Fruit fly (Drosophila melanogaster) whole organism, embryonic: ENCODE results near the gene CG18577.

Experiments
- ATbp ChIP-seq: fragments of 200-800 bp; sonication (Bioruptor generic); optimal IDR thresholded peaks from 2 replicates; lab custom pipeline; 2017; ENCODE audit warnings: missing biosample characterization, mild to moderate bottlenecking, missing genetic modification characterization, missing genetic modification reagents
- Adf1 ChIP-seq: fragments of 200-800 bp; sonication (Bioruptor generic); IDR thresholded peaks from 2 replicates; pipeline ENCODE4 v1.3.6; 2022; ENCODE audit warnings: missing biosample characterization, missing genetic modification characterization
- CG10209 ChIP-seq: fragments of 200-800 bp; sonication (Bioruptor generic); optimal IDR thresholded peaks from 3 replicates; lab custom pipeline; 2017; ENCODE audit warnings: missing biosample characterization, mild to moderate bottlenecking, missing genetic modification characterization, missing genetic modification reagents
- CG11504 ChIP-seq: fragments of 200-800 bp; sonication (Bioruptor generic); optimal IDR thresholded peaks from 3 replicates; lab custom pipeline; 2019; ENCODE audit warnings: missing biosample characterization, mild to moderate bottlenecking, missing genetic modification characterization, moderate library complexity
- CG14014 ChIP-seq: fragments of 200-800 bp; sonication (Bioruptor generic); IDR thresholded peaks from 2 replicates; pipeline ENCODE4 v1.3.6; 2022; ENCODE audit warnings: missing biosample characterization, missing genetic modification characterization
- CG14050 ChIP-seq: fragments of 200-800 bp; sonication (Bioruptor generic); IDR thresholded peaks from 3 replicates; pipeline ENCODE4 v1.3.6; 2022; ENCODE audit warnings: missing biosample characterization, missing genetic modification characterization
- CG16779 ChIP-seq: fragments of 200-800 bp; sonication (Bioruptor generic); IDR thresholded peaks from 2 replicates; pipeline ENCODE4 v1.3.6; 2022; ENCODE audit warnings: missing biosample characterization, missing genetic modification characterization
- CG34376 ChIP-seq: fragments of 200-800 bp; sonication (Bioruptor generic); optimal IDR thresholded peaks from 2 replicates; lab custom pipeline; 2018; ENCODE audit warnings: missing biosample characterization, mild to moderate bottlenecking, missing genetic modification characterization
- CG3995 ChIP-seq: fragments of 200-800 bp; sonication (Bioruptor generic); optimal IDR thresholded peaks from 3 replicates; lab custom pipeline; 2016; ENCODE audit warnings: missing biosample characterization, missing genetic modification characterization
- CG4617 ChIP-seq: fragments of 200-800 bp; sonication (Bioruptor generic); optimal IDR thresholded peaks from 3 replicates; lab custom pipeline; 2016; ENCODE audit warnings: missing biosample characterization, missing genetic modification characterization, borderline replicate concordance
- CG6813 ChIP-seq: fragments of 200-800 bp; sonication (Bioruptor generic); optimal IDR thresholded peaks from 2 replicates; lab custom pipeline; 2017; ENCODE audit warnings: missing biosample characterization, missing genetic modification characterization, mild to moderate bottlenecking, moderate library complexity, missing genetic modification reagents
- CG8290 ChIP-seq, 3 experiments: fragments of 200-800 bp; sonication (Bioruptor generic); optimal IDR thresholded peaks; 2 replicates each; lab custom pipeline; 2016 to 2019; ENCODE audit warnings: missing biosample characterization in 3 of 3, missing genetic modification characterization in 3 of 3, mild to moderate bottlenecking in 2 of 3, moderate library complexity in 1 of 3
- CG8359 ChIP-seq: fragments of 200-800 bp; sonication (Bioruptor generic); optimal IDR thresholded peaks from 2 replicates; lab custom pipeline; 2017; ENCODE audit warnings: missing biosample characterization, mild to moderate bottlenecking, missing genetic modification characterization, borderline replicate concordance
- CG9609 ChIP-seq: fragments of 200-800 bp; sonication (Bioruptor generic); optimal IDR thresholded peaks from 3 replicates; lab custom pipeline; 2016; ENCODE audit warnings: missing biosample characterization, missing genetic modification characterization
- CG9727 ChIP-seq: fragments of 200-800 bp; sonication (Bioruptor generic); optimal IDR thresholded peaks from 3 replicates; lab custom pipeline; 2017; ENCODE audit warnings: missing biosample characterization, mild to moderate bottlenecking, missing genetic modification characterization
- CHES-1-like ChIP-seq: fragments of 200-800 bp; sonication (Bioruptor generic); optimal IDR thresholded peaks from 2 replicates; lab custom pipeline; 2016; ENCODE audit warnings: missing biosample characterization, missing genetic modification characterization
- Camta ChIP-seq: fragments of 200-800 bp; sonication (Bioruptor generic); optimal IDR thresholded peaks from 2 replicates; lab custom pipeline; 2016; ENCODE audit warnings: missing biosample characterization, missing genetic modification characterization
- Deaf1 ChIP-seq: fragments of 200-800 bp; optimal IDR thresholded peaks from 3 replicates; lab custom pipeline; 2019; ENCODE audit warnings: missing biosample characterization, mild to moderate bottlenecking, missing genetic modification characterization, moderate library complexity
- Hand ChIP-seq: fragments of 200-800 bp; sonication (Bioruptor generic); optimal IDR thresholded peaks from 2 replicates; lab custom pipeline; 2017; ENCODE audit warnings: mild to moderate bottlenecking, missing biosample characterization, missing genetic modification reagents, missing genetic modification characterization
- Lpt ChIP-seq: fragments of >200 bp; optimal IDR thresholded peaks from 2 replicates; lab custom pipeline; 2018; ENCODE audit warnings: missing biosample characterization, missing genetic modification characterization
- MTF-1 ChIP-seq: fragments of 200-800 bp; sonication (Bioruptor generic); optimal IDR thresholded peaks from 2 replicates; lab custom pipeline; 2018; ENCODE audit warnings: missing biosample characterization, mild to moderate bottlenecking, missing genetic modification characterization, borderline replicate concordance
- Med ChIP-seq: fragments of 200-800 bp; sonication (Bioruptor generic); peaks from one replicate; lab custom pipeline; 2016; ENCODE audit warnings: missing biosample characterization, missing genetic modification characterization, mild to moderate bottlenecking, inconsistent platforms, moderate library complexity
- Mrtf ChIP-seq: fragments of 200-800 bp; sonication (Bioruptor generic); IDR thresholded peaks from 3 replicates; pipeline ENCODE4 v1.3.6; 2022; ENCODE audit warnings: missing biosample characterization, missing genetic modification characterization
- Myb ChIP-seq: fragments of 200-800 bp; sonication (Bioruptor generic); optimal IDR thresholded peaks from 2 replicates; lab custom pipeline; 2016; ENCODE audit warnings: missing biosample characterization, missing genetic modification characterization
- Pdp1 ChIP-seq, 2 experiments: fragments of 200-800 bp; sonication (Bioruptor generic); optimal IDR thresholded peaks; 3 replicates each; lab custom pipeline; 2016; ENCODE audit warnings: missing biosample characterization in 2 of 2, missing genetic modification characterization in 2 of 2, mild to moderate bottlenecking in 1 of 2, moderate library complexity in 1 of 2
- Trl ChIP-seq, 3 experiments: fragments of >200 bp in 2 of 3; fragments of 200-800 bp in 1 of 3; sonication (Bioruptor generic) in 1 of 3; optimal IDR thresholded peaks; 2 replicates in 1 of 3; 3 replicates in 2 of 3; lab custom pipeline; 2016 to 2017; ENCODE audit warnings: missing biosample characterization in 1 of 3, missing genetic modification characterization in 1 of 3
- bcd ChIP-seq: fragments of 200-800 bp; sonication (Bioruptor generic); optimal IDR thresholded peaks from 2 replicates; lab custom pipeline; 2017; ENCODE audit warnings: missing biosample characterization, mild to moderate bottlenecking, missing genetic modification characterization
- cad ChIP-seq: fragments of >200 bp; optimal IDR thresholded peaks from 2 replicates; lab custom pipeline; 2017; ENCODE audit warnings: missing biosample characterization, missing genetic modification characterization
- chif ChIP-seq, 2 experiments: fragments of 200-800 bp; sonication (Bioruptor generic); optimal IDR thresholded peaks; 3 replicates each; lab custom pipeline; 2016; ENCODE audit warnings: missing biosample characterization in 2 of 2, missing genetic modification characterization in 2 of 2
- dysf ChIP-seq: fragments of 200-800 bp; sonication (Bioruptor generic); IDR thresholded peaks from 3 replicates; pipeline ENCODE4 v1.3.6; 2022; ENCODE audit warnings: missing biosample characterization, missing genetic modification characterization
- exex ChIP-seq: fragments of 200-800 bp; sonication (Bioruptor generic); optimal IDR thresholded peaks from 4 replicates; lab custom pipeline; 2018; ENCODE audit warnings: missing biosample characterization, mild to moderate bottlenecking, missing genetic modification characterization, moderate library complexity
- fd64A ChIP-seq: fragments of 200-800 bp; sonication (Bioruptor generic); optimal IDR thresholded peaks from 3 replicates; lab custom pipeline; 2018; ENCODE audit warnings: missing biosample characterization, mild to moderate bottlenecking, missing genetic modification characterization
- ftz-f1 ChIP-seq: fragments of 200-800 bp; sonication (Bioruptor generic); optimal IDR thresholded peaks from 2 replicates; lab custom pipeline; 2016; ENCODE audit warnings: missing biosample characterization, missing genetic modification characterization
- gce ChIP-seq: fragments of 200-800 bp; sonication (Bioruptor generic); IDR thresholded peaks from 3 replicates; pipeline ENCODE4 v1.3.6; 2022; ENCODE audit warnings: missing biosample characterization, missing genetic modification characterization
- hbn ChIP-seq: fragments of 200-800 bp; sonication (Bioruptor generic); IDR thresholded peaks from 2 replicates; pipeline ENCODE4 v1.3.6; 2022; ENCODE audit warnings: missing biosample characterization, missing genetic modification characterization; ENCODE audit not compliant: partially characterized antibody
- hkb ChIP-seq, 2 experiments: fragments of 200-800 bp in 1 of 2; fragments of >200 bp in 1 of 2; sonication (Bioruptor generic) in 1 of 2; IDR thresholded peaks in 1 of 2; optimal IDR thresholded peaks in 1 of 2; 2 replicates each; pipeline versions ENCODE4 v1.3.6 to Lab custom; 2017 to 2022; ENCODE audit warnings: missing biosample characterization in 1 of 2, missing genetic modification characterization in 1 of 2
- insv ChIP-seq, 2 experiments: fragments of 200-800 bp; sonication (Bioruptor generic); optimal IDR thresholded peaks; 3 replicates each; lab custom pipeline; 2016 to 2018; ENCODE audit warnings: missing biosample characterization in 2 of 2, missing genetic modification characterization in 2 of 2
- jigr1 ChIP-seq: fragments of 200-800 bp; sonication (Bioruptor generic); IDR thresholded peaks from 3 replicates; pipeline ENCODE4 v1.3.6; 2022; ENCODE audit warnings: missing biosample characterization, missing genetic modification characterization
- lmd ChIP-seq: fragments of 200-800 bp; sonication (Bioruptor generic); IDR thresholded peaks from 2 replicates; pipeline ENCODE4 v1.3.6; 2022; ENCODE audit warnings: missing biosample characterization, missing genetic modification characterization
- nerfin-1 ChIP-seq: fragments of 200-800 bp; sonication (Bioruptor generic); optimal IDR thresholded peaks from 3 replicates; lab custom pipeline; 2019; ENCODE audit warnings: missing biosample characterization, mild to moderate bottlenecking, missing genetic modification characterization, moderate library complexity
- onecut ChIP-seq: fragments of 200-800 bp; sonication (Bioruptor generic); IDR thresholded peaks from 2 replicates; pipeline ENCODE4 v1.3.6; 2022; ENCODE audit warnings: missing biosample characterization, missing genetic modification characterization
- pzg ChIP-seq: fragments of 200-800 bp; sonication (Bioruptor generic); optimal IDR thresholded peaks from 3 replicates; lab custom pipeline; 2018; ENCODE audit warnings: missing biosample characterization, mild to moderate bottlenecking, missing genetic modification characterization, moderate library complexity
- sens ChIP-seq: fragments of 200-800 bp; sonication (Bioruptor generic); peaks from one replicate; lab custom pipeline; 2016; ENCODE audit warnings: missing biosample characterization, missing genetic modification characterization
- sug ChIP-seq: fragments of 200-800 bp; optimal IDR thresholded peaks from 2 replicates; lab custom pipeline; 2019; ENCODE audit warnings: missing biosample characterization, mild to moderate bottlenecking, missing genetic modification characterization, moderate library complexity
- unc-4 ChIP-seq: fragments of 200-800 bp; sonication (Bioruptor generic); IDR thresholded peaks from 2 replicates; pipeline ENCODE4 v1.3.6; 2022; ENCODE audit warnings: missing biosample characterization, missing genetic modification characterization; ENCODE audit not compliant: partially characterized antibody
- vvl ChIP-seq: fragments of 200-800 bp; sonication (Bioruptor generic); IDR thresholded peaks from 2 replicates; pipeline ENCODE4 v1.3.6; 2022; ENCODE audit warnings: missing biosample characterization, missing genetic modification characterization
- yki ChIP-seq: fragments of >200 bp; optimal IDR thresholded peaks from 3 replicates; lab custom pipeline; 2018
- zfh2 ChIP-seq: fragments of 200-800 bp; sonication (Bioruptor generic); optimal IDR thresholded peaks from 2 replicates; lab custom pipeline; 2016; ENCODE audit warnings: missing biosample characterization, missing genetic modification characterization

Gene CG18577

DNA sequence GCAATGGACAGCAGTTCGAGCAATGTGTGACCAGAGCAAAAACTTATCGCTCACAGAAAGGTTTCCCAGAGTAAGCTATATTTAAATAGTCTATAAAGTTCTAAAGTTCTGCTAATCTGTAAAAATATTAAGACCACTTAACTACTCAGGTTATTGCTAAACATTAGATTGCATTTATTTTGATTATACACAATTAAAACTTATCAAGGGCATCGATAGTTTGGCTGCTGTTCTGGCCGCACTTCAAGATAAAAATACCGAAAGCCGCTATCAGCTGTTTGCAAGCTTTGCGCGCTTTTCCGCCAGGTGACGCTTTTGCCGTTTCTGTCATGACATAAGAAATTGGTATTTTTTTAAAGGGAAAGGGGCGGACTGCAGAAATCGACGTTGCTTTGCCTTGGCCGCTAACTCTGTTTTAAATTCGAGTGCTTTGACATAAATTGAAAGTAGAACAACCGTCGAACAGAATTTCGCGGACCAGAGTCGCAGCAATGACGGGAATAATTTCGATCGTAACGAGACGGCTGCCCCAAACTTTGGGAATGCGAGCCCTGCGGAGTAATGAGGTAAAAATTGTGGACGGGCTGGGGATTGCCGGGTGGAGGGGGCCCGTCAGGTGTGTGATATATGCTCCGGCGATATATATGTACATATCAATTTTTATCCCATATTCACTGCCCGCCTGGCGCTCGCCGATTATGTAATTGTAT, 48.2 kb downstream of the CG18577 start, which contains the start of the genes CG17734 and CG5214 (continued):
- TF ChIP-seq CG6813 = no peak
- peak; percentile 33 for TF ChIP-seq CG8290 (GFP tag; optimal IDR thresholded peaks at IDR 0.05; lab: Kevin White, UChicago)
- no peak for TF ChIP-seq CG8290 (tag; optimal IDR thresholded peaks at IDR 0.05; lab: Kevin White, UChicago)
- TF ChIP-seq Lpt (GFP tag; lab: Kevin White, UChicago) = no peak
- TF ChIP-seq insv (GFP tag; optimal IDR thresholded peaks at IDR 0.05; lab: Kevin White, UChicago) = no peak
- TF ChIP-seq CG9609 (GFP tag; lab: Kevin White, UChicago) = peak; percentile 39
- TF ChIP-seq CG4617 (GFP tag; lab: Kevin White, UChicago) = peak; percentile 49
- TF ChIP-seq Mrtf (GFP tag; lab: Robert Waterston, UW) = no peak
- TF ChIP-seq Med (GFP tag; lab: Kevin White, UChicago) = no peak
- 0 out of 2 replicates have a peak, but pooled peaks have one; percentile 13 for TF ChIP-seq onecut (GFP tag; lab: Robert Waterston, UW)
- peak; percentile 72 for TF ChIP-seq sens (GFP tag; lab: Kevin White, UChicago)
- no peak for TF ChIP-seq chif (GFP tag; optimal IDR thresholded peaks at IDR 0.05; lab: Kevin White, UChicago)
- peak; percentile 54 for TF ChIP-seq Myb (GFP tag; lab: Kevin White, UChicago)
- TF ChIP-seq gce (GFP tag; lab: Robert Waterston, UW) = no peak
- peak; percentile 52 for TF ChIP-seq CHES-1-like
- no peak for TF ChIP-seq cad
- TF ChIP-seq jigr1 (GFP tag; lab: Robert Waterston, UW) = no peak
- no peak for TF ChIP-seq CG11504 (tag; lab: Kevin White, UChicago)
- peak; percentile 7 for TF ChIP-seq Camta (GFP tag; lab: Kevin White, UChicago)
- no peak for TF ChIP-seq CG9727 (GFP tag; lab: Kevin White, UChicago)
- TF ChIP-seq pzg (GFP tag; lab: Kevin White, UChicago) = peak; percentile 86
- TF ChIP-seq CG3995 (GFP tag; lab: Kevin White, UChicago) = peak; percentile 24
- TF ChIP-seq CG14014 (GFP tag; lab: Robert Waterston, UW) = no peak
- TF ChIP-seq sug = peak; percentile 58
- peak; percentile 77 for TF ChIP-seq unc-4 (GFP tag; lab: Robert Waterston, UW)
- peak; percentile 98 for TF ChIP-seq ftz-f1
- TF ChIP-seq CG10209 = no peak
- no peak for TF ChIP-seq CG16779 (GFP tag; lab: Robert Waterston, UW)
- TF ChIP-seq MTF-1 (GFP tag; lab: Kevin White, UChicago) = no peak
- TF ChIP-seq Trl (optimal IDR thresholded peaks at IDR 0.05; lab: Kevin White, UChicago) = no peak
- TF ChIP-seq Trl (GFP tag; optimal IDR thresholded peaks at IDR 0.05; lab: Kevin White, UChicago) = peak; percentile 34
- peak; percentile 36 for TF ChIP-seq Deaf1 (tag; lab: Kevin White, UChicago)
- TF ChIP-seq CG34376 = peak; percentile 32
- TF ChIP-seq nerfin-1 (tag; lab: Kevin White, UChicago) = no peak
- peak; percentile 33; the same call in 1 of the 2 replicates for TF ChIP-seq Adf1
- peak; percentile 35 for TF ChIP-seq exex (tag; lab: Kevin White, UChicago)
- no peak for TF ChIP-seq CG14050 (GFP tag; lab: Robert Waterston, UW)
- no peak for TF ChIP-seq bcd (GFP tag; lab: Kevin White, UChicago)
- peak in 1 of 2 experiments; percentile 99 for TF ChIP-seq Pdp1 (GFP tag; optimal IDR thresholded peaks at IDR 0.05; lab: Kevin White, UChicago)
- no peak for TF ChIP-seq lmd (GFP tag; lab: Robert Waterston, UW)
- no peak for TF ChIP-seq vvl (GFP tag; lab: Robert Waterston, UW)
- no peak for TF ChIP-seq ATbp (GFP tag; lab: Kevin White, UChicago)
- no peak for TF ChIP-seq dysf
- no peak for TF ChIP-seq Hand (GFP tag; lab: Kevin White, UChicago)
- peak; percentile 66 for TF ChIP-seq hbn (GFP tag; lab: Robert Waterston, UW)
- TF ChIP-seq hkb (optimal IDR thresholded peaks at IDR 0.05; lab: Kevin White, UChicago) = peak; percentile 78
- no peak for TF ChIP-seq hkb (GFP tag; IDR thresholded peaks at IDR 0.05; lab: Robert Waterston, UW)
- no peak for TF ChIP-seq CG8359 (GFP tag; lab: Kevin White, UChicago)
- no peak for TF ChIP-seq yki
- no peak for TF ChIP-seq fd64A
- TF ChIP-seq zfh2 (GFP tag; lab: Kevin White, UChicago) = no peak
